Fruit fly (Drosophila melanogaster): ENCODE results near the gene SA1.

The SA1 gene

DNA sequence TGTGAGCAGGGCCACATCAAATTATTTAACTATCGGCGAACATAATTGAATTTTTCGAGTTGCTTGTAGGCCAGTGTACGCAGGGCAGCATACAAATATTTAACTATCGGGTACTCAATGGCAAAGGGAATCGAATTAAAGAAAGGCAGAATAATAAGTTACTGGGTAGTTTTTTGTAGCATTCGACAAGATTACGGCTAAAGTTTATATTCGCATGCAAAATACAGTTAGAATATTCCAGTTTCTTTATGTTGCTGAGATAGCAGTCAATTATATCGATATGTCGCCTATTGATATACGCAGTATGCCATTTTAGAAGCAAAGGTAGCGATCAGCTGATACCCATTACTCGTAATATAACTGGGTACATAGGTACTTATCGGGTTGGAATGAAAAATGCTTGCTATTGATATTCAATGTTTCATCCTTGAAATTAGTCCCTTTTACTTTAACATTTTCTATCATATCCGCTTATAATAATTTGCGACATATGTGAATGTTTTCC is 17.8 kb downstream of the SA1 start (continued):
- TF ChIP-seq her (GFP tag; optimal IDR thresholded peaks at IDR 0.05) (peak; percentile 66), caup (GFP tag; optimal IDR thresholded peaks at IDR 0.05; ENCODE audit: severe bottlenecking) (peak; percentile 51), CG18764 (GFP tag; optimal IDR thresholded peaks at IDR 0.05) (no peak), pnt (GFP tag; optimal IDR thresholded peaks at IDR 0.05) (no peak), CG15073 (GFP tag; optimal IDR thresholded peaks at IDR 0.05) (no peak), Asciz (GFP tag; optimal IDR thresholded peaks at IDR 0.05) (no peak)

DNA sequence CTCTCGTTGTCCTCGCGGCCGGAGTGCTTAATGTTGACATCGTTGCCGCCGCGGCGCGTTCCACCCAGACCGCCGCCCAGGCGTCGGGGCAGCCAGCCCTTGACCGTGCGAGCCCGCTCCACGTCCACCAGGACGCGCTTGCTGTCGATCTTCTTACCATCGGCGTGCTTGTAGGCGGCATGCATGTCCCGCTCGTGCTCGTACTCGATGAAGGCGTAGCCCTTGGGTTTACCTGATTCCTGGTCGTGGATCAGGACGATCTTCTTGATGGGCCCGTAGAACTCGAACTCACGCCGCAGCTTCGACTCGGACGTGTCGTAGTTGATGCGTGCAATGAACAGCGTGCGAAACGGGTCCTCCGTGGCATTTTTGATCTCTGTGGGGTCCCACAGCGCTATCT is 20.6 kb downstream of the SA1 start:
- TF ChIP-seq Med (GFP tag) (peak; percentile 40), jigr1 (GFP tag; IDR thresholded peaks at IDR 0.05) (0 out of 3 replicates have a peak, but pooled peaks have one; percentile 10), jing (GFP tag; optimal IDR thresholded peaks at IDR 0.05) (no peak)

DNA sequence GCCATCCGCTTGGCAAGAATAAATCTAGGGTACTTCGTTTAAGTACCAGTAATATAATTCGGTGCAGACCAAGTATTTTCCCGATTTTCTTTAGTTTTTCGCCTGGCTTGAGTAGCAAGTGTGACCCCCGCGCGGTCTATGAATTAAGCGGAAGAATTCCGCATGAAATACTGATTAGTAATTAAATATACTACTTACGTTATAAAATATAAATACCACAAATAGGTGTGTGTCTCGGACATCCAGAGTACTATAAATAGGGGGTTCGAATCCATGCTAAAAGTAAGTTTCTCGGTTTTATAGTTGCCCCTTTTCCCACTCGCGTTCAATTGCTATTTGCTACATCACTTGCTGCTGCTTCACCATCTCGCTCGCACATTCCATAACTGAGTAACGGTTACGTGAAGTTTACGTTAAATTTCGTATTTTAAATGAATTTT is 21.4 kb downstream of the SA1 start, which contains the start of gene snRNP-U1-70K:
Gene snRNP-U1-70K, minus strand, starts transcription at position 141 of the 440 bp plus-strand sequence.
- TF ChIP-seq vvl (GFP tag; IDR thresholded peaks at IDR 0.05) (peak; percentile 41), dmrt11E (tag; optimal IDR thresholded peaks at IDR 0.05) (no peak), bowl (GFP tag; IDR thresholded peaks at IDR 0.05) (no peak), E2f2 (GFP tag; IDR thresholded peaks at IDR 0.05) (peak; percentile 19; the same call in 1 of the 2 replicates), Sox102F (GFP tag; optimal IDR thresholded peaks at IDR 0.05) (no peak), CG7928 (GFP tag; optimal IDR thresholded peaks at IDR 0.05) (peak; percentile 46), CG9876 (GFP tag; optimal IDR thresholded peaks at IDR 0.05) (peak; percentile 31), sr (GFP tag; IDR thresholded peaks at IDR 0.05) (no peak), dmrt99B (tag; optimal IDR thresholded peaks at IDR 0.05) (no peak), wdn (GFP tag; IDR thresholded peaks at IDR 0.05) (no peak), CG10321 (GFP tag; IDR thresholded peaks at IDR 0.05) (peak; percentile 93), bab2 (GFP tag; optimal IDR thresholded peaks at IDR 0.05) (no peak), twi (tag; optimal IDR thresholded peaks at IDR 0.05) (no peak), Bgb (GFP tag; IDR thresholded peaks at IDR 0.05; ENCODE audit: partially characterized antibody) (peak; percentile 65), CG9437 (GFP tag; optimal IDR thresholded peaks at IDR 0.05) (peak; percentile 99), CG12391 (tag; optimal IDR thresholded peaks at IDR 0.05) (peak; percentile 45), Hr51 (GFP tag; optimal IDR thresholded peaks at IDR 0.05) (no peak), ci (GFP tag; IDR thresholded peaks at IDR 0.05) (peak; percentile 79), B-H2 (GFP tag; optimal IDR thresholded peaks at IDR 0.05) (no peak), Adf1 (GFP tag; IDR thresholded peaks at IDR 0.05) (peak; percentile 55), CG42726 (GFP tag; IDR thresholded peaks at IDR 0.05; ENCODE audit: partially characterized antibody) (0 out of 2 replicates have a peak, but pooled peaks have one; percentile 15), CG1832 (GFP tag; optimal IDR thresholded peaks at IDR 0.05) (peak; percentile 35), lilli (GFP tag; optimal IDR thresholded peaks at IDR 0.05) (peak; percentile 40), NFAT (GFP tag; IDR thresholded peaks at IDR 0.05) (0 out of 2 replicates have a peak, but pooled peaks have one; percentile 23), CG17829 (tag; optimal IDR thresholded peaks at IDR 0.05) (peak; percentile 53), CG2116 (GFP tag; optimal IDR thresholded peaks at IDR 0.05) (peak; percentile 34), MESR4 (GFP tag; optimal IDR thresholded peaks at IDR 0.05) (peak; percentile 90), zfh2 (GFP tag; optimal IDR thresholded peaks at IDR 0.05) (peak; percentile 1), sd (tag; optimal IDR thresholded peaks at IDR 0.05) (peak; percentile 92), eve (GFP tag; optimal IDR thresholded peaks at IDR 0.05) (no peak), chif (GFP tag; optimal IDR thresholded peaks at IDR 0.05) (peak in 1 of 2 experiments; percentile 6), sens (GFP tag) (peak; percentile 77), Mad (GFP tag; optimal IDR thresholded peaks at IDR 0.05) (peak; percentile 43), CG13424 (tag; optimal IDR thresholded peaks at IDR 0.05) (peak; percentile 10), pfk (GFP tag; optimal IDR thresholded peaks at IDR 0.05) (no peak), phol (tag; optimal IDR thresholded peaks at IDR 0.05) (peak; percentile 53), Lhr (GFP tag; optimal IDR thresholded peaks at IDR 0.05) (peak; percentile 82), CG8089 (GFP tag; optimal IDR thresholded peaks at IDR 0.05) (no peak)

Measured in whole organism, embryonic.